Fruit fly (Drosophila melanogaster): Measurements from ENCODE around the gene RpL13.

Gene RpL13

DNA sequence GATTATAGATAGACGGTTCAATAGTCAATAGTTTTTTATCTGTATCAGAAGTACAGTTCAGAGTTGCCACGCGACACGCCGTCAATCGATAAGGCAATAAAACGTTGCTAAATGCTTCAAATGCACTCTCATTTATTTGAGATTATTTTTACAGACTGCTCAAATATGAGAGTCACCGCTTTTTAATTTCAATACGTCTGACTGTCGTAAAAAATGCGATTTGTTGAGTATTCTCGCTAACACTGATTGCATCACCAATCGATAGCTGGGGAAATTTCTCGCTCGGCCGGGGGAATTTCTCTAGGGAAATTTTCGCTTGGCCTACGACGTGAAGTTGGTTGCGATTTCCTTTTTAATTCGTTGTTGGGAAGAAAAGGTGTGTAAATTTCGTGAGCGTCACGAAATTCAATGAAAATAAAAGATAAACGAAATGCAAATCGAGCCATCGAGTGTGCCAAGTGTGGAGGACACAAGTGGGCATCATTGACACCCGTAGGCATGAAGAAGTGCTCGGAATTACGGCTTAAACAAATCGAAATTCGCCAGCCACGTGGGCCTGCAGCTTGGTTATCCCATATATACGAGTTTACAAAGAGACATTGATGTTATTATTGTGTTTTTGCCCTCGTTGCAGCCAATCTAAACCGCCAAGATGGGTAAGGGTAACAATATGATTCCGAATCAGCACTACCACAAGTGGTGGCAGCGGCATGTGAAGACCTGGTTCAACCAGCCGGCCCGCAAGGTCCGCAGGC is at the start of gene RpL13, which contains the start of gene Dref:
Gene RpL13 (plus strand): TSS at position 331 of the 755 bp plus-strand sequence.
Gene Dref (minus strand): TSS at position 247 of the 755 bp plus-strand sequence.
- TF ChIP-seq CTCF (optimal IDR thresholded peaks at IDR 0.05), result no peak
- no peak for TF ChIP-seq CG8478 (optimal IDR thresholded peaks at IDR 0.05)

DNA sequence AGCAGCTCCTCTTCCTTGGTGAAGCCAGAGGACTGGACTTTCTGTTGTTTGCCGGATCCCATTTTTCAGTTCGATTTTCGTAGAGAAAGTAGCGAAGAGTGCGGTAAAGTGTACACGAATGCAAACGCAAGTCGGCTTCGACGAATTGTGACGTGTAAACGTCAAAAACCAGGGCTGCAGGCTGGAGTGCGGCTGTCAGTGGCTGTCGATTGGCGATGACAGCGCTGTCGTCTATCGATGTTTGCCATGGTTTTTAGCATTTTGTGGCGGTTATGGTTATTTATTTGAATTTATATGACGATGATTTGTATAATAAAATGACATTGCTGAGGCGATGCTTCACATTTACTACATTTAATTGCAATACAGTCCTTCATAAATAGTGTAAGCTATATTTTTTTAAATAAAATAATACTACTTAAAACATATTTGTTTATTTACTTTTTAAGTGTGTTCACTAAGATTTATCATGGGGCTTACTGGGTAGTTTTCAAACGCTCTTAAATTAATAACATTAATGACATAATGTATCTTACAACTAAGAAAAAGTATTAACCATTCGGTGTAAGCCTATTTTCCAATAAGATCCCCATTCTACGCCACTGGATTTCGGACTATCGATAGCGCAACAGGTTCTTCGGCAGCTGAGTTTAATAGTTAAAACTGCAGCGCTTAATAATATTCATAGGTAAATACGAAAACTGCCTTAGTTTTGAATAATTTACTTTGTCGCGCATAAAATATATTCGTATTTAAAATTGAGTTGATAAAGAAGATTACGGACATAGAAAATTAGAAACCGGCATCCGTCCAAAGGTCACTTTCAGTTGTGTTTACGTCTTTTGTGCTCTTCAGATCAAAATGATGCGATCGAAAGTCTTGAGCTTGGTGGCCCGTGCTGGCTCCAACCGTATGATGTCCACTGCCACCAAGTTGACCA is 48.8 kb upstream of the RpL13 start, which contains the start of the genes CG5885 and CG4598:
Gene CG5885 (minus strand): TSS at position 311 of the 940 bp plus-strand sequence.
Gene CG4598 (plus strand): TSS at position 599 of the 940 bp plus-strand sequence.
- no peak for TF ChIP-seq CG8478 (optimal IDR thresholded peaks at IDR 0.05)
- TF ChIP-seq CTCF (optimal IDR thresholded peaks at IDR 0.05), result peak in 1 of 2 experiments; percentile 29

DNA sequence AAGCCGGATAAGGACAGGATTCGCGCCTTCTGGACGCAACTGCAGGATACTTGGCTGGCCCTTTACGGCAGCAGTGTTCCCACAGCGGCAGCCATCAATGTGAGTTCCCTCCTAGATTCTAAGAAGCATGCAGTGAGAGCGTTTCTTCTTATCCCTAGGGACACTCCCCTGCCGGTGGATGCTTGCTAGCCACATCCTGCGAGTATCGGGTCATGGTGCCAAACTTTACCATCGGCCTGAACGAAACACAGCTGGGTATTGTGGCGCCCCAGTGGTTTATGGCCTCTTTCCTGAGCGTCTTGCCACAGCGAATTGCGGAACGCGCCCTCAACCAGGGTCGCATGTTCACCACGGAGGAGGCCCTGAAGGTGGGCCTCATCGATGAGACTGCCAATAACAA is 47.9 kb upstream of the RpL13 start:
- no peak for TF ChIP-seq CTCF (optimal IDR thresholded peaks at IDR 0.05)
- no peak for TF ChIP-seq CG8478 (optimal IDR thresholded peaks at IDR 0.05)

DNA sequence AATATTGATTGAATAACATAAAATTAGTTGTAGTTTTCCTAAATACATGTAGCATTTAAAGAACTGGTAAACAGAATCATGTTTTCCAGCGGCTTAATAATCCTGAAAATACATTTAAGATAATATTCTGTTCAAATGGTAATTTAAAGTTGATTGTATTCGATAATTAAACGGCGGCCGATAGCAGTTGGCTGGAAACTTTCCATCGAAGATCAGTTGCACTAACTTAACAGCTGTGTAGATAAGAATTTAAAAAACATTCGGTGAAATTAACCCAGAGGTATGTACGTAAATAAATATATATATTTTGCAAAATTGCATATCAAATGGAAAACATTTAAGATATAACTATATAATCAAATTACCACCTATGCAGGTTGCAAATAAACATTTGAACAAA is 47.2 kb upstream of the RpL13 start, which contains the start of gene CG4594:
Gene CG4594 (plus strand): TSS at position 212 of the 400 bp plus-strand sequence.
- TF ChIP-seq CG8478 (optimal IDR thresholded peaks at IDR 0.05) (no peak), CTCF (optimal IDR thresholded peaks at IDR 0.05) (no peak)

DNA sequence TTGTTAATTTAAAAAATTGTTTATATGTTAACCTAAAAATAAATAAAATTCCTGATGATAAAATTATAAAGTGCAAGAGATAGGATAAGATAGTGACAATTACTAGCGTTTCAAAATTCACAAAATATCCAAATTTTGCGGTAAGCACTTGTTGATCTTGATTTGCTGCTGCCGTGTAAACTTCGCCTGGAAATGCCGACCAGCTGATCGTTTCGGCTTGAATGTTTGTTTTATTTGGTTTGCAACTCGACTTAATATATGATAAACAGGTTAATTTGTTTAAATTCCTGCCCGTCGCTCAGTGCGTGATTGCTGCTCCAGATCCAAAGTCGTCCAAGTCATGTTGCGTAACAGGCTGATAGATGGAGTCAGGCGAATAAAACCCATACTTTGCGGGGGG is 45.7 kb upstream of the RpL13 start, which contains the start of gene CG4592:
Gene CG4592 (plus strand): TSS at position 233 of the 400 bp plus-strand sequence.
- no peak for TF ChIP-seq CG8478 (optimal IDR thresholded peaks at IDR 0.05)
- TF ChIP-seq CTCF (optimal IDR thresholded peaks at IDR 0.05), result no peak

DNA sequence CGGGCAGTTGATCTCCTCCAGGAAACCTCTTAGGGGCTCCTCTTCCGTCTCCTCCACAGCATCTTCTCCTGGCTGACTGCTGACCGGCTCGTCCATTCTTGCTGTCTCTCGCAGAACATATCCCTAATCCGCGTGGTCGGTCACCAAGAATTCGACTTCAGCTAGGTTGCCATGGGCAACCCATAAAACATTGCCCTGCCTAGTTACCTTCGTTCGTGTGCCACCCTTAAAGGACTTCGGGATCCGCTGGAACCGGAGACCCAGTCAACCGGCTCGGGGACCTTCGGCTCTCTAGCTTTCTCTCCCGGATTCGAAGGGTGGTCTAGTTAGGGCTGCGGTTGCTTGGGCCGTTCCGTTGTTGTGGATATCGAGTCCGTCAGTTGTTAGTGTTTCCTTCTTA is 42.3 kb upstream of the RpL13 start, which contains the start of the genes TbCMF46 and CG42366:
Gene TbCMF46 (minus strand): TSS at position 101 of the 400 bp plus-strand sequence.
Gene CG42366 (plus strand): TSS at position 397 of the 400 bp plus-strand sequence.
- TF ChIP-seq CG8478 (optimal IDR thresholded peaks at IDR 0.05) (no peak), CTCF (optimal IDR thresholded peaks at IDR 0.05) (no peak)

DNA sequence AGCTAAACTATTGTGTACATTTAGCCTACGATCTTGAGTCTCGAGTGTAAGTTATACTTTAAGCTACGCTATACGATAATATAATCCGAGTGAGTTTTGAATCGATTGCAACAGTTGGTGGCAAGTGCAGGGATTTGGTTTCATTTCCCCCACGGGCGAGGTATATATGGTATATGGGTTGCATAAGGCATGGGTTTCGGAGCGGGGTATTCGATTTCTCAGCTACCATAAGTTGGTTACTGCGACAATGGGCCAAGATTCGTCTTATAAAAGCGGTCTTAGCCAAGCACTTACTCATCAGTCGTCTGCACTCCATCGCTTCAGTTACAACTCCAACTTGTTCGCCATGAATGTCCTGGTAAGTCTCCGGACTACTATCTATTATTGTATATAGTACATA is 36.8 kb upstream of the RpL13 start, which contains the start of gene CG42367:
Gene CG42367 (plus strand): TSS at position 301 of the 400 bp plus-strand sequence.
- TF ChIP-seq CG8478 (optimal IDR thresholded peaks at IDR 0.05) (no peak), CTCF (optimal IDR thresholded peaks at IDR 0.05) (no peak)

DNA sequence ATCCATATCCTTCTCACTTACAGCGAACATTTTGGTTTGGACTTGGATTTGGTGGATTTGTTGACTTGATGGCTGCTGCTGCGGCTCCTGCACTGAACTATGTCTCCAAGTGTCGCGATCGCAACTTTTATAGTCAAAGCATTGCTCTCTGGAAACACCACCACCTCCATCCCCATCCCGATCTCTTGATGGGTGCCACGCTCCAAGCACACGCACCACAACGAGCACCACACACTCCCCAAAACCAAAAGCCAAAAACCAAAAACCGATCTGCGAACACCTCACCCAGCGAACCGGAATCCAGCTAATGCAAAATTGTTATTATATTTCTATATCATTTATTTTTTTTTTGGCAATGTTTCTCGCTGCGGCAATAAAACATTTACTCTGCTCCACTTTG is 34.0 kb upstream of the RpL13 start, which contains the start of gene Cpr30F:
Gene Cpr30F (minus strand): TSS at position 101 of the 400 bp plus-strand sequence.
- TF ChIP-seq CG8478 (optimal IDR thresholded peaks at IDR 0.05), result no peak
- TF ChIP-seq CTCF (optimal IDR thresholded peaks at IDR 0.05), result no peak

DNA sequence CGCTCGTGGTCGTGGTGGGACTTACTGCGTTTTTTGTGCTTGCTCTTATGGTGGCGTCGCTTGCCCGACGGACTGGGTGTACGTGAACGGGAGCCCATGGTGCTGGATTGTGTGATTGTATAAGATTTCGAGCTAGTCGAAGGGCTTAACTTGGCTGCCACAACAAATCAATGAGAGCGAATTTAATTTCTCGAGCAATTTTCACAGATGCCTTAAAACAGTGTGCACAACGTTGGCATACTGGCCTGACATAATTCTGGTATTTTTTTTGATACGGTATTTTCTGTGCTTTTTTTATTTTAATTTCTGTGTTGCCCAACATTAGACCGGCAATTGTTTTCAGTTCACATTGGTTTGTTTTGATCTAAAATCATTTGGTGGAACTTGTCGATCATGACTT is 29.2 kb upstream of the RpL13 start, which contains the start of gene Arglu1:
Gene Arglu1 (minus strand): TSS at position 227 of the 400 bp plus-strand sequence.
- no peak for TF ChIP-seq CTCF (optimal IDR thresholded peaks at IDR 0.05)
- TF ChIP-seq CG8478 (optimal IDR thresholded peaks at IDR 0.05), result no peak

DNA sequence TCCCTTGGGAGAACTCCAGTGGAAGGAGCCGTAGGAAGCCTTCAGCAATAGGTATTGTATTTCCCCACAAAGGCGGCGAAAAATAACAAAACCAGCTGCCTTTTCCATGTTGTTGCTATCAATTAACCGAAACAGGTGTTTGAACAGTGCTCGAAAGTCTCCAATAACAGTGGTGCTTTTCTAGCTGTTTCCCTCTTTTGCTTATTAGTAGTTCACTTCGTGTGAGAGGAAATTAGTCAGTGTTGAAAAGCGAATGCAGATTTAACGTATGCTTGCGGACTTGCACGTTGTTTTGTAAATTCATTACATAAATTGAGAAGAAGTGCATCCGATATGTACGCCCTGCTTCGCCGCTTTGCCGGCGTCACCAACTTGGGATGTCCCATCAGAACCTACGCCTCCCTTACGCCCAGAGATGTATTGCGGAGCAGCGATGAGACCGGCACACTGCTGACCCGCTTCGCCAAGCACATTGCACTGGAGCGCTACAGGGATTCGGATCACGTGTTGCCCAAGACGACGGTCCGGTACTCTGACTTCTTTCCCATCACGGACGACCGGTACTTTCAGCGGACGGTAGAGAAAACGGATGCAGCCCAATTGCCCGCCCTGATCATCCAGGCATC is 28.4 kb upstream of the RpL13 start, which contains the start of the genes Datp and CG4619:
Gene Datp (minus strand): TSS at position 160 of the 626 bp plus-strand sequence.
Gene CG4619 (plus strand): TSS at position 233 of the 626 bp plus-strand sequence.
- TF ChIP-seq CG8478 (optimal IDR thresholded peaks at IDR 0.05) (no peak), CTCF (optimal IDR thresholded peaks at IDR 0.05) (no peak)

DNA sequence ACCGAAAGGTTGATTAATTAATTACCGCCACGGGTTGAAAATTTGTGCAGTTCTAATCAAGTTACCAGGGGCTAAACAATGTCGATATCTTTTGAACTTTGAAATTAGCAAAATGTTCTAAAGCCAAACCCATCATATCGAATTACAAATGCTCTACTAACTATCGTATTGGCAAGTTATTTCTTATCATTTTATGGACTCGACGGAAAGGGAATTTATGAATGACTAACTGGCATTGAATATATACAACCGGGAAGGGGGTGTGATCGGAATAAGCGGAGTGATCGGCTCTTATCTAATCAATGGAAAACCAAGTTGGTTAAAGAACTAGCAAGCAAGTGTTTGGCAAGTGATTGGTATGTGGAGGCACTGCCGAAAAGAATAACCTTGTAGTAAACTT is 23.6 kb upstream of the RpL13 start:
- no peak for TF ChIP-seq CG8478 (optimal IDR thresholded peaks at IDR 0.05)
- TF ChIP-seq CTCF (optimal IDR thresholded peaks at IDR 0.05), result no peak

DNA sequence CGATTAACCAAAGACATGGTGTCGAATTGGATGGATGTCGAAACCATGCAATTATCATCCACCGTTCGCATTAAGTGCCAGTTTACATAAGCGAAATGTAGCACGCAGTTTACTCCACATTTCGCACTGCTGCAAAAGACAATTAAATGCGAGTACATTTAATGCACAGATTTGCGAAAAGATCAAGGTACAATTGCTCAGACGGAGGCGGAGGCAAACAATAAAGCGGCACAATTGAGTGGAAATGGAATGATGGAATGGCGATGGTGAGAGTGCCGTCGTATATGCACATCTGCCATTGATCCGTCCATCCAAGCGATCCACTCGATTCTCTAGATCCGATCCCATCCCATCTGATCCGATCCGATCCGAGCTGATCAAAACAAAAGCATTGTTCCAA is 22.0 kb upstream of the RpL13 start:
- TF ChIP-seq CG8478 (optimal IDR thresholded peaks at IDR 0.05), result no peak
- TF ChIP-seq CTCF (optimal IDR thresholded peaks at IDR 0.05), result no peak

DNA sequence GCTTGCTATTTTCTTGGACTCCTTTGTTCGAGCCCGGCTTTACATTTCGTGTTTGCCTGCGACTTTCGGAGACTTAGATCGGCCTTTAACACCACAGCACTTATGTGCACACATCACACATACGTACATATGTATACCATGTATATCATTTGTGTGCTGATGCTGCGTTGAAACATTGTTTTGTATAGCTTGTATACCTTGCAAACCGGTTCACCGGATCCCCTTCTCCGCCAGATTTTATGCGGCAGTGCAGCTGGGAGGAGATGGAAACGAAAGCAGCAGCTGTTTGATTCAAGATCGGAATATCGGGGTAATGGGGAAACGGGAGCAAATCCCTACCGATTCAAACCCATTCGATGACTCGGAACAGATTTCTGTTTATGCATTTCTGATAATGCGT is 21.1 kb upstream of the RpL13 start:
- TF ChIP-seq CTCF (optimal IDR thresholded peaks at IDR 0.05) (no peak), CG8478 (optimal IDR thresholded peaks at IDR 0.05) (no peak)

DNA sequence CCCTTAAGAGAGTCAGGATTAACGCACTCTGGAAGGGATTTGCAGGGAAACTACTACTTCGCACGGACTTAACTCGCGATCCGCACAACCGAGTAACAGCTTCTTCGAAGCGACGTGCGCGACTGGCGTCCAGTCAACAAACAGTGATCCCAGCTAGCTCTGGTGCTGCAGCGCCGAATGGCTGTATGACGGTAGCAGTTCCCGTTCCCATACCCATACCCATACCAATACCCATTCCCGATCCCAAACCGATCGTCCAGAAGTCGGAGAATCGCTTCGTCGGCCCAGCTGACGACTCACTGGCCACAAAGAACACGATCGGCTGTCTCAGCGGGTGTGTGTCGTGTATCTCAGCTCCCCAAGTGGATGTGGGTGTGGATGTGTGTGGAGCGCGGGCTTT is 19.8 kb upstream of the RpL13 start, which contains the start of gene CG5853:
Gene CG5853 (minus strand): TSS at position 384 of the 400 bp plus-strand sequence.
- TF ChIP-seq CG8478 (optimal IDR thresholded peaks at IDR 0.05) (no peak), CTCF (optimal IDR thresholded peaks at IDR 0.05) (no peak)

All from S2 (cell line).